Worm (Caenorhabditis elegans) whole organism, early embryonic: ENCODE measurements around the gene F11A5.5.

Experiments used
- ama-1 ChIP-seq: fragments of 150-350 bp; optimal IDR thresholded peaks from 2 replicates; lab custom pipeline; 2014
- hnd-1 ChIP-seq: sonication (generic microtip); optimal IDR thresholded peaks from 2 replicates; lab custom pipeline; 2016; ENCODE audit warnings: missing genetic modification characterization, missing compliant biosample characterization
- tra-4 ChIP-seq: sonication (generic microtip); optimal IDR thresholded peaks from 2 replicates; lab custom pipeline; 2017; ENCODE audit warnings: missing genetic modification characterization, missing compliant biosample characterization

DNA sequence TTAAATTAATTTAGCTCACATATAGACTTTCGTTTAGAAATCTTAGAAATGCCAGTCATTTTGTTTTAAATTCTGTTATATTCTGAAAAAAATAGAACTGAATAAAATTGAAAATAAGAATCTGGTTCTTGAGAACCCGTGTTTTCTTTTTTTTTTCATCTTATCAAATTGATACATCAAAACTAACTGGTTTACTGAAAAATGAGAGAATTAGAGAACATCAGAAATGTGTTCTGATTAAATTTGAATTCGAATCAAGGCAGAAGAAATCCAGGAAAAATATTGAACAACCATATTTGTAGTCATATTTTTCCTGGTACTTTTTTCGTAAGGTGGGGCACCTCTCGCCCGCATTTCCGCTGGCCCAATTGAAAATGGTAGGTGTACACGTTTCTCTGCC is 20.4 kb downstream of the F11A5.5 start, which contains the start of gene F11A5.15:
- TF ChIP-seq hnd-1 (no peak), tra-4 (tag; lab: Kevin White, UChicago) (no peak), ama-1 (lab: Kevin White, UChicago) (no peak)
